Fruit fly (Drosophila melanogaster) whole organism, embryonic: ENCODE measurements around the gene CG3726.

Experiments used
- CG42726 ChIP-seq: fragments of 200-800 bp; sonication (Bioruptor generic); IDR thresholded peaks from 2 replicates; pipeline ENCODE4 v1.3.6; 2022; ENCODE audit warnings: missing biosample characterization, missing genetic modification characterization; ENCODE audit not compliant: partially characterized antibody
- Dip2 ChIP-seq: fragments of 200-800 bp; sonication (Bioruptor generic); IDR thresholded peaks from 2 replicates; pipeline ENCODE4 v1.3.6; 2022; ENCODE audit warnings: missing biosample characterization, missing genetic modification characterization
- Ets97D ChIP-seq: fragments of 200-800 bp; sonication (Bioruptor generic); optimal IDR thresholded peaks from 3 replicates; lab custom pipeline; 2016; ENCODE audit warnings: missing biosample characterization, missing genetic modification characterization
- MTF-1 ChIP-seq: fragments of 200-800 bp; sonication (Bioruptor generic); optimal IDR thresholded peaks from 2 replicates; lab custom pipeline; 2018; ENCODE audit warnings: missing biosample characterization, mild to moderate bottlenecking, missing genetic modification characterization, borderline replicate concordance
- dmrt11E ChIP-seq: fragments of 200-800 bp; sonication (Bioruptor generic); optimal IDR thresholded peaks from 3 replicates; lab custom pipeline; 2018; ENCODE audit warnings: missing biosample characterization, mild to moderate bottlenecking, missing genetic modification characterization, moderate library complexity
- esg ChIP-seq: fragments of 200-800 bp; sonication (Bioruptor generic); conservative IDR thresholded peaks from 2 replicates; pipeline ENCODE4 v1.3.6; 2022; ENCODE audit warnings: missing biosample characterization, missing genetic modification characterization
- pan ChIP-seq, 4 experiments: fragments of >200 bp in 3 of 4; fragments of 200-800 bp in 1 of 4; sonication (Bioruptor generic) in 1 of 4; optimal IDR thresholded peaks in 3 of 4; IDR thresholded peaks in 1 of 4; 2 replicates each; pipeline versions ENCODE4 v1.3.6 to Lab custom; 2017 to 2022; ENCODE audit warnings: missing biosample characterization in 2 of 4, missing genetic modification characterization in 2 of 4, mixed read lengths in 1 of 4
- phol ChIP-seq: fragments of 200-800 bp; sonication (Bioruptor generic); optimal IDR thresholded peaks from 3 replicates; lab custom pipeline; 2018; ENCODE audit warnings: missing biosample characterization, mild to moderate bottlenecking, missing genetic modification characterization, moderate library complexity

DNA sequence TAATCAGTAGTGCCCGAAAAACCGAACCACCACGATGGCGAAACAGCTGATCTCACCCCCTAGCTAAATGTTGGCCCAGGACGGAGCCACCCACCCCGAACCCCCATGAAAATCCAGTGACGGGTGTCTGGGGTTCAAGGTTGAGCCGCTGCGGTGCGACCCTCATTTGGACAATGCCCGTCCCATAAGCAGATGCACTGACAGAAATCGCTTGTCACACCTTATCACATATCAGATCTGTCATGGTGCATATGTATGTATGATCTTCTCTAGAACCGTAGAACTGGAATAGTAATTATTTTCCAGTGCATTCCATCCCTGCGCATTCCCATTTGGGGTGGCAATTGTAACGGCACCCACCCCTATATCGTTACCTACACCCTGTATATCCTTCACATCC is 28.0 kb upstream of the CG3726 start:
- TF ChIP-seq esg (no peak), phol (peak; percentile 17), Dip2 (GFP tag; lab: Robert Waterston, UW) (no peak), CG42726 (GFP tag; lab: Robert Waterston, UW) (no peak), dmrt11E (tag; lab: Kevin White, UChicago) (peak; percentile 41), Ets97D (GFP tag; lab: Kevin White, UChicago) (no peak), MTF-1 (GFP tag; lab: Kevin White, UChicago) (no peak), pan (optimal IDR thresholded peaks at IDR 0.05; lab: Kevin White, UChicago) (no peak), pan (GFP tag; optimal IDR thresholded peaks at IDR 0.05 in 1 of 2, IDR thresholded peaks at IDR 0.05 in 1 of 2) (no peak)
